Worm (Caenorhabditis elegans) whole organism, young adult: Measurements from ENCODE around the gene K06A4.10.

Source experiments
- F10E7.11 ChIP-seq: sonication (generic microtip); optimal IDR thresholded peaks from 2 replicates; lab custom pipeline; 2017; ENCODE audit warnings: mild to moderate bottlenecking, missing genetic modification characterization, moderate library complexity, missing compliant biosample characterization
- F55B11.4 ChIP-seq: sonication (generic microtip); optimal IDR thresholded peaks from 2 replicates; lab custom pipeline; 2016; ENCODE audit warnings: missing compliant biosample characterization, missing genetic modification characterization, borderline replicate concordance; ENCODE audit not compliant: insufficient read depth
- F57A8.1 ChIP-seq: fragments of 200-800 bp; sonication (Bioruptor generic); optimal IDR thresholded peaks from 2 replicates; lab custom pipeline; 2018; ENCODE audit warnings: mild to moderate bottlenecking, missing genetic modification characterization, moderate library complexity, missing compliant biosample characterization
- K11D2.4 ChIP-seq: fragments of 200-800 bp; sonication (Bioruptor generic); IDR thresholded peaks from 2 replicates; pipeline ENCODE4 v1.3.6; 2022; ENCODE audit warnings: missing genetic modification reagents, missing genetic modification characterization, missing compliant biosample characterization
- T26A5.8 ChIP-seq: sonication (generic microtip); optimal IDR thresholded peaks from 2 replicates; lab custom pipeline; 2016; ENCODE audit warnings: missing genetic modification characterization, missing compliant biosample characterization
- Y56A3A.18 ChIP-seq: fragments of 200-800 bp; sonication (Bioruptor generic); IDR thresholded peaks from 2 replicates; pipeline ENCODE4 v1.3.6; 2022; ENCODE audit warnings: missing genetic modification reagents, missing genetic modification characterization, missing compliant biosample characterization
- ama-1 ChIP-seq, 3 experiments: fragments of 150-350 bp in 1 of 3; sonication (generic microtip) in 2 of 3; optimal IDR thresholded peaks; 2 replicates each; lab custom pipeline; 2014 to 2018; ENCODE audit warnings: missing biosample characterization in 2 of 3, missing genetic modification characterization in 2 of 3, missing genetic modification reagents in 2 of 3
- athp-1 ChIP-seq: sonication (generic microtip); optimal IDR thresholded peaks from 2 replicates; lab custom pipeline; 2017; ENCODE audit warnings: mild to moderate bottlenecking, missing genetic modification characterization, missing compliant biosample characterization
- bed-2 ChIP-seq: fragments of 200-800 bp; sonication (Bioruptor generic); IDR thresholded peaks from 2 replicates; pipeline ENCODE4 v1.3.6; 2022; ENCODE audit warnings: missing genetic modification reagents, missing genetic modification characterization, missing compliant biosample characterization
- cebp-2 ChIP-seq: fragments of 200-800 bp; sonication (Bioruptor generic); IDR thresholded peaks from 2 replicates; pipeline ENCODE4 v1.3.6; 2022; ENCODE audit warnings: missing genetic modification characterization, missing compliant biosample characterization
- ceh-40 ChIP-seq: fragments of 200-800 bp; sonication (Bioruptor generic); IDR thresholded peaks from 2 replicates; pipeline ENCODE4 v1.3.6; 2022; ENCODE audit warnings: missing genetic modification characterization, missing compliant biosample characterization
- ceh-79 ChIP-seq: sonication (generic microtip); optimal IDR thresholded peaks from 2 replicates; lab custom pipeline; 2017; ENCODE audit warnings: mild to moderate bottlenecking, missing genetic modification characterization, missing compliant biosample characterization
- ceh-91 ChIP-seq: fragments of 200-800 bp; sonication (Bioruptor generic); IDR thresholded peaks from 2 replicates; pipeline ENCODE4 v1.3.6; 2022; ENCODE audit warnings: missing genetic modification reagents, missing genetic modification characterization, missing compliant biosample characterization
- chd-7 ChIP-seq: sonication (generic microtip); optimal IDR thresholded peaks from 2 replicates; lab custom pipeline; 2016; ENCODE audit warnings: mild to moderate bottlenecking, missing genetic modification characterization, moderate library complexity, missing compliant biosample characterization
- dpl-1 ChIP-seq: fragments of 150-350 bp; optimal IDR thresholded peaks from 2 replicates; lab custom pipeline; 2014; ENCODE audit warnings: missing biosample characterization, missing genetic modification reagents, missing genetic modification characterization
- efl-1 ChIP-seq: fragments of 150-350 bp; optimal IDR thresholded peaks from 2 replicates; lab custom pipeline; 2014; ENCODE audit warnings: missing biosample characterization, missing genetic modification reagents, missing genetic modification characterization
- egl-44 ChIP-seq: fragments of 200-800 bp; sonication (Bioruptor generic); IDR thresholded peaks from 2 replicates; pipeline ENCODE4 v1.3.6; 2022; ENCODE audit warnings: missing genetic modification reagents, missing genetic modification characterization, missing compliant biosample characterization
- ets-4 ChIP-seq: fragments of 200-800 bp; sonication (Bioruptor generic); optimal IDR thresholded peaks from 2 replicates; lab custom pipeline; 2018; ENCODE audit warnings: mild to moderate bottlenecking, missing genetic modification characterization, missing compliant biosample characterization
- lag-1 ChIP-seq: fragments of 200-800 bp; sonication (Bioruptor generic); IDR thresholded peaks from 2 replicates; pipeline ENCODE4 v1.3.6; 2022; ENCODE audit warnings: missing genetic modification reagents, missing genetic modification characterization, missing compliant biosample characterization
- let-526 ChIP-seq: fragments of 200-800 bp; sonication (Bioruptor generic); IDR thresholded peaks from 2 replicates; pipeline ENCODE4 v1.3.6; 2022; ENCODE audit warnings: missing genetic modification reagents, missing genetic modification characterization, missing compliant biosample characterization
- lin-26 ChIP-seq: fragments of 200-800 bp; sonication (Bioruptor generic); IDR thresholded peaks from 2 replicates; pipeline ENCODE4 v1.3.6; 2022; ENCODE audit warnings: missing genetic modification reagents, missing genetic modification characterization, missing compliant biosample characterization
- lin-40 ChIP-seq: sonication (generic microtip); optimal IDR thresholded peaks from 2 replicates; lab custom pipeline; 2016; ENCODE audit warnings: missing genetic modification characterization, mild to moderate bottlenecking, missing compliant biosample characterization, missing genotype, missing genetic modification reagents
- madf-6 ChIP-seq: fragments of 200-800 bp; sonication (Bioruptor generic); IDR thresholded peaks from 2 replicates; pipeline ENCODE4 v1.3.6; 2022; ENCODE audit warnings: missing genetic modification reagents, missing genetic modification characterization, missing compliant biosample characterization
- madf-8 ChIP-seq: fragments of 200-800 bp; sonication (Bioruptor generic); conservative IDR thresholded peaks from 2 replicates; pipeline ENCODE4 v1.3.6; 2022; ENCODE audit warnings: missing genetic modification reagents, missing genetic modification characterization, missing compliant biosample characterization
- mes-4 ChIP-seq: sonication (generic microtip); optimal IDR thresholded peaks from 2 replicates; lab custom pipeline; 2016; ENCODE audit warnings: missing genotype, missing genetic modification characterization, missing compliant biosample characterization
- nfya-1 ChIP-seq: sonication (generic microtip); optimal IDR thresholded peaks from 2 replicates; lab custom pipeline; 2017; ENCODE audit warnings: antibody characterized with exemption, missing compliant biosample characterization, missing genetic modification characterization, borderline replicate concordance; ENCODE audit not compliant: insufficient read depth
- nhr-90 ChIP-seq: sonication (generic microtip); optimal IDR thresholded peaks from 2 replicates; lab custom pipeline; 2016; ENCODE audit warnings: missing genotype, mild to moderate bottlenecking, missing genetic modification characterization, missing compliant biosample characterization
- pbrm-1 ChIP-seq: fragments of 200-800 bp; sonication (Bioruptor generic); IDR thresholded peaks from 2 replicates; pipeline ENCODE4 v1.3.6; 2022; ENCODE audit warnings: missing genetic modification reagents, missing genetic modification characterization, missing compliant biosample characterization
- snpc-1.1 ChIP-seq: sonication (generic microtip); optimal IDR thresholded peaks from 2 replicates; lab custom pipeline; 2017; ENCODE audit warnings: missing genetic modification characterization, mild to moderate bottlenecking, missing compliant biosample characterization, antibody characterized with exemption, moderate library complexity, missing genotype, missing genetic modification reagents; ENCODE audit not compliant: insufficient read depth
- snpc-3.4 ChIP-seq: sonication (generic microtip); optimal IDR thresholded peaks from 2 replicates; lab custom pipeline; 2017; ENCODE audit warnings: missing genetic modification characterization, mild to moderate bottlenecking, missing compliant biosample characterization, antibody characterized with exemption, moderate library complexity, missing genotype, missing genetic modification reagents
- tbx-9 ChIP-seq: sonication (generic microtip); optimal IDR thresholded peaks from 2 replicates; lab custom pipeline; 2016; ENCODE audit warnings: borderline replicate concordance, missing genetic modification characterization, inconsistent platforms, missing compliant biosample characterization
- unc-130 ChIP-seq: sonication (generic microtip); optimal IDR thresholded peaks from 2 replicates; lab custom pipeline; 2016; ENCODE audit warnings: missing genetic modification reagents, missing genetic modification characterization, missing compliant biosample characterization
- zim-3 ChIP-seq: sonication (generic microtip); optimal IDR thresholded peaks from 2 replicates; lab custom pipeline; 2017; ENCODE audit warnings: mild to moderate bottlenecking, missing genetic modification characterization, moderate library complexity, missing compliant biosample characterization

The K06A4.10 gene

DNA sequence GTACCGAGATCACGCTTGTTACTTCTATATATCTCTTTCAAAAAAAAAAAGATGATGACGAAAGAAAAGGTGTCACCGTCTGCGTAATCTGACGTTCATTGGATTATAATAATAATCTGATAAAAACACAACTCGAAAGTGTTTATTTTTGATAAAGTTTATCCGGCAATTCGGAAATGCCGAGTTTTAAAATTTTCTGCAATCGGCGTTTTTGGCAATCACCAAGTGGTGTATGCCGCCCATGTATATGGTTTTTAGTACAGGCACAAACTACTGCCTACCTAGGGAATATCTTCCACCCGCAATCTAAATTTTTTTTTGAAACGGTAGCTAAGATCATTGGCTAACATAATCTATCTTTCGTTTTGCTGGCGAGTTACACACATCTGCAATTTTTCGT is 15.7 kb downstream of the K06A4.10 start:
- TF ChIP-seq Y56A3A.18 (GFP tag; lab: Robert Waterston, UW) (no peak), egl-44 (no peak)
- TF ChIP-seq, all 124 proteins: peak for 0

DNA sequence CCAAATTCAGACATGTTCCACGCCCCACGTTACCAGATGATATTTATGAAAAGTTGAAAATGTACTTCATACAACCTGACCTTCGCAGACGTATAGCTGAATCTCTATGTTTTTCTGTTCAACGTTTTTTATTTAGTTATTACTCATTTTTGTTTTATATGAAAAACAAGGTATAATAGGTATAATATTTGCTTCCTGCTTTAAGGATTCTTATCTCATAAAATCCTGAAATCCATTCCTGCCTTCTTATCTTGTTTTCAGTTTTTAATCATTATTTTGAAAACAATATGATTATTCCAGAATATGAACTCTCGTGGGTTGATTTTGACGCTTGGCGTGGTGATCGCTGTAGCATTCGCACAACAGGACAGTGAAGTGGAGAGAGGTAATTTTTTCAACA is 17.9 kb downstream of the K06A4.10 start, which contains the start of gene flp-6:
Gene flp-6, plus strand, starts transcription at position 301 of the 400 bp plus-strand sequence.
- TF ChIP-seq cebp-2 (no peak), ceh-79 (tag; lab: Kevin White, UChicago) (no peak), Y56A3A.18 (GFP tag; lab: Robert Waterston, UW) (no peak), snpc-1.1 (tag; lab: Kevin White, UChicago) (no peak), F55B11.4 (tag; lab: Kevin White, UChicago) (no peak)

- TF ChIP-seq athp-1 (tag; lab: Kevin White, UChicago) = no peak
- TF ChIP-seq unc-130 = no peak
- TF ChIP-seq efl-1 (GFP tag; lab: Kevin White, UChicago) = no peak
- TF ChIP-seq lin-40 (tag; lab: Kevin White, UChicago) = no peak
- TF ChIP-seq tbx-9 = no peak
- no peak for TF ChIP-seq nhr-90 (tag; lab: Kevin White, UChicago)
- TF ChIP-seq madf-8 (GFP tag; lab: Robert Waterston, UW) = no peak
- no peak for TF ChIP-seq K11D2.4 (GFP tag; lab: Robert Waterston, UW)
- TF ChIP-seq zim-3 (tag; lab: Kevin White, UChicago) = no peak
- no peak for TF ChIP-seq madf-6 (GFP tag; lab: Robert Waterston, UW)
- TF ChIP-seq lin-26 (GFP tag; lab: Robert Waterston, UW) = no peak
- no peak for TF ChIP-seq bed-2
- no peak for TF ChIP-seq mes-4 (tag; lab: Kevin White, UChicago)
- no peak for TF ChIP-seq ets-4 (GFP tag; lab: Kevin White, UChicago)
- TF ChIP-seq ceh-40 (GFP tag; lab: Robert Waterston, UW) = no peak
- no peak for TF ChIP-seq pbrm-1 (GFP tag; lab: Robert Waterston, UW)
- TF ChIP-seq F57A8.1 = no peak
- no peak for TF ChIP-seq egl-44
- no peak for TF ChIP-seq snpc-3.4 (tag; lab: Kevin White, UChicago)
- TF ChIP-seq, all 124 proteins: peak for 0
These were observed 24.1 kb downstream of the K06A4.10 start for ce11 chrV:9465529-9465928.

ce11 chrV:9462605-9463004 is 27.0 kb downstream of the K06A4.10 start, which contains the start of gene F07D3.3:
Gene F07D3.3, minus strand, starts transcription at chrV:9462705.
- TF ChIP-seq nhr-90 (tag; lab: Kevin White, UChicago) = no peak
- TF ChIP-seq bed-2 = no peak
- TF ChIP-seq ceh-79 (tag; lab: Kevin White, UChicago) = no peak
- TF ChIP-seq ceh-40 (GFP tag; lab: Robert Waterston, UW) = no peak
- TF ChIP-seq ceh-91 (GFP tag; lab: Robert Waterston, UW) = no peak
- no peak for TF ChIP-seq snpc-3.4 (tag; lab: Kevin White, UChicago)
- TF ChIP-seq lag-1 (GFP tag; lab: Robert Waterston, UW) = no peak
- no peak for TF ChIP-seq F10E7.11 (tag; lab: Kevin White, UChicago)
- TF ChIP-seq let-526 = no peak
- TF ChIP-seq T26A5.8 (tag; lab: Kevin White, UChicago) = no peak
- TF ChIP-seq dpl-1 (GFP tag; lab: Kevin White, UChicago) = no peak
- TF ChIP-seq ama-1 (optimal IDR thresholded peaks at IDR 0.05; lab: Kevin White, UChicago) = no peak
- no peak for TF ChIP-seq ama-1 (GFP tag; optimal IDR thresholded peaks at IDR 0.05; lab: Kevin White, UChicago)
- TF ChIP-seq nfya-1 (tag; lab: Kevin White, UChicago) = no peak
- TF ChIP-seq chd-7 (tag; lab: Kevin White, UChicago) = no peak
- TF ChIP-seq, all 124 proteins: peak for 0
